In the genomic region with DNA sequence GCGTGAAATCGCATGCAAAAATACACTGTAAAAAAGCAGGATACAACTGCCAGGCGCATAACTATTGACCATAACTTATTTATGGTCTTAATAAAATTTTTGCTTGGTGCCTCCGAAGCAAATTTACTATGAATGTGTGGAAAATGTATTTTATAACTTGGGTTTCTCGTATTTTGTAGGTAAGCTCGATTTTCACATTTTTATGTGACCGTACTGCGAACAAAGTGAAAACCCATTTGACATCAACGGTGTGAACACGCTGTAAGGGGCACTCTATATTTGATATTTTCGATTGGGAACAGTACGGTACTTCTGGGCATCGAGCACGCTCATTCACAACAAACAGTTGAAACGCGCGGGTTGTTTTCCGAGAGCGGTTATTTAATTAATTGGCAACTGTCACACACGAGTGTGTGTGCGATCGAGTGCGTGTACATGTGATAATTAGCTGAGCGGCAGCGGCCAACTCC, we compare ENCODE assay signal across 1 fruit fly cellular context.
A peak's percentile ranks its signal among the peaks of the same experiment; 100 is the strongest.
TF ChIP-seq lines count a peak whose summit lies in the region.

A gene (minus strand): TSS at position 156 of the 470 bp plus-strand sequence.
A gene (plus strand): TSS at position 300 of the 470 bp plus-strand sequence.

TF ChIP-seq in whole organism, embryonic, 481 proteins besides CTCF, POLR2A, EP300 and RAD21 (continued from another document and continues in another):
- TF ChIP-seq Awh (GFP tag; IDR thresholded peaks at IDR 0.05; lab: Robert Waterston, UW) (0 out of 2 replicates have a peak, but pooled peaks have one; percentile 17), CG14710 (tag; optimal IDR thresholded peaks at IDR 0.05; lab: Kevin White, UChicago) (peak; percentile 94), E2f2 (GFP tag; IDR thresholded peaks at IDR 0.05; lab: Robert Waterston, UW) (peak; percentile 63), pros (GFP tag; optimal IDR thresholded peaks at IDR 0.05; lab: Kevin White, UChicago) (no peak), aop (GFP tag; IDR thresholded peaks at IDR 0.05; lab: Robert Waterston, UW) (no peak), br (optimal IDR thresholded peaks at IDR 0.05; lab: Kevin White, UChicago) (no peak), CG5953 (GFP tag; IDR thresholded peaks at IDR 0.05; lab: Robert Waterston, UW) (no peak; the same call in none of the 2 replicates), bbx (GFP tag; IDR thresholded peaks at IDR 0.05; lab: Robert Waterston, UW; ENCODE audit: partially characterized antibody) (peak; percentile 45; the same call in 1 of the 2 replicates), Dp (GFP tag; optimal IDR thresholded peaks at IDR 0.05; lab: Kevin White, UChicago) (peak; percentile 49), CG10274 (GFP tag; optimal IDR thresholded peaks at IDR 0.05; lab: Kevin White, UChicago) (peak; percentile 2), gcm2 (GFP tag; optimal IDR thresholded peaks at IDR 0.05; lab: Kevin White, UChicago) (peak; percentile 86), Kr (GFP tag; optimal IDR thresholded peaks at IDR 0.05; lab: Kevin White, UChicago) (no peak), CG10209 (GFP tag; optimal IDR thresholded peaks at IDR 0.05; lab: Kevin White, UChicago) (peak; percentile 84), Rfx (GFP tag; IDR thresholded peaks at IDR 0.05; lab: Robert Waterston, UW) (peak; percentile 91), Dref (GFP tag; IDR thresholded peaks at IDR 0.05; lab: Robert Waterston, UW) (peak; percentile 44), CG11504 (tag; optimal IDR thresholded peaks at IDR 0.05; lab: Kevin White, UChicago) (peak; percentile 85), Side (GFP tag; optimal IDR thresholded peaks at IDR 0.05; lab: Kevin White, UChicago) (peak; percentile 89), CG10959 (GFP tag; IDR thresholded peaks at IDR 0.05; lab: Robert Waterston, UW) (peak; percentile 73), danr (GFP tag; IDR thresholded peaks at IDR 0.05; lab: Robert Waterston, UW) (peak; percentile 73; the same call in 1 of the 2 replicates), CG17568 (GFP tag; optimal IDR thresholded peaks at IDR 0.05; lab: Kevin White, UChicago) (no peak), CG15601 (tag; optimal IDR thresholded peaks at IDR 0.05; lab: Kevin White, UChicago) (peak; percentile 83), prd (optimal IDR thresholded peaks at IDR 0.05; lab: Kevin White, UChicago) (no peak), prd (GFP tag; IDR thresholded peaks at IDR 0.05; lab: Robert Waterston, UW) (peak; percentile 92), en (GFP tag; optimal IDR thresholded peaks at IDR 0.05; lab: Kevin White, UChicago) (peak; percentile 73), CG12071 (GFP tag; optimal IDR thresholded peaks at IDR 0.05; lab: Kevin White, UChicago) (peak; percentile 17), CG1603 (tag; optimal IDR thresholded peaks at IDR 0.05; lab: Kevin White, UChicago) (peak; percentile 83), nerfin-1 (tag; optimal IDR thresholded peaks at IDR 0.05; lab: Kevin White, UChicago) (peak; percentile 72), croc (GFP tag; conservative IDR thresholded peaks at IDR 0.05; lab: Robert Waterston, UW) (peak; percentile 82), bsh (GFP tag; optimal IDR thresholded peaks at IDR 0.05; lab: Kevin White, UChicago) (peak in 1 of 2 experiments; percentile 74), CG9932 (GFP tag; IDR thresholded peaks at IDR 0.05; lab: Robert Waterston, UW) (peak; percentile 91), Chrac-16 (GFP tag; optimal IDR thresholded peaks at IDR 0.05; lab: Kevin White, UChicago) (peak; percentile 91), nerfin-2 (GFP tag; IDR thresholded peaks at IDR 0.05; lab: Robert Waterston, UW; ENCODE audit: partially characterized antibody) (peak; percentile 43; the same call in 1 of the 2 replicates), CG8089 (GFP tag; optimal IDR thresholded peaks at IDR 0.05; lab: Kevin White, UChicago) (peak; percentile 87), CG1024 (GFP tag; IDR thresholded peaks at IDR 0.05; lab: Robert Waterston, UW) (no peak; the same call in none of the 2 replicates), hbn (GFP tag; IDR thresholded peaks at IDR 0.05; lab: Robert Waterston, UW; ENCODE audit: partially characterized antibody) (no peak), chinmo (GFP tag; IDR thresholded peaks at IDR 0.05; lab: Robert Waterston, UW; ENCODE audit: partially characterized antibody) (peak; percentile 88; the same call in 2 of the 4 replicates), CG17829 (tag; optimal IDR thresholded peaks at IDR 0.05; lab: Kevin White, UChicago) (peak; percentile 89), psq (GFP tag; optimal IDR thresholded peaks at IDR 0.05; lab: Kevin White, UChicago) (peak; percentile 50), CG17612 (GFP tag; IDR thresholded peaks at IDR 0.05; lab: Robert Waterston, UW) (no peak), B-H2 (GFP tag; optimal IDR thresholded peaks at IDR 0.05; lab: Kevin White, UChicago) (peak; percentile 54), CG30431 (GFP tag; optimal IDR thresholded peaks at IDR 0.05; lab: Kevin White, UChicago) (peak; percentile 89), CG7839 (tag; optimal IDR thresholded peaks at IDR 0.05; lab: Kevin White, UChicago) (peak; percentile 86), CG32772 (GFP tag; IDR thresholded peaks at IDR 0.05; lab: Robert Waterston, UW) (peak; percentile 86), CG10979 (tag; optimal IDR thresholded peaks at IDR 0.05; lab: Kevin White, UChicago) (peak; percentile 71), Camta (GFP tag; optimal IDR thresholded peaks at IDR 0.05; lab: Kevin White, UChicago) (peak; percentile 85), CG17802 (tag; optimal IDR thresholded peaks at IDR 0.05; lab: Kevin White, UChicago) (peak; percentile 87), odd (GFP tag; optimal IDR thresholded peaks at IDR 0.05; lab: Kevin White, UChicago) (peak; percentile 47), NC2β (GFP tag; optimal IDR thresholded peaks at IDR 0.05; lab: Kevin White, UChicago) (peak; percentile 82), Stat92E (GFP tag; optimal IDR thresholded peaks at IDR 0.05; lab: Kevin White, UChicago) (peak in 1 of 3 experiments; percentile 70), CG6689 (GFP tag; IDR thresholded peaks at IDR 0.05; lab: Robert Waterston, UW) (peak; percentile 79), Lim3 (GFP tag; IDR thresholded peaks at IDR 0.05; lab: Robert Waterston, UW) (no peak; the same call in 1 of the 2 replicates), onecut (GFP tag; IDR thresholded peaks at IDR 0.05; lab: Robert Waterston, UW) (peak; percentile 66), CG13775 (GFP tag; optimal IDR thresholded peaks at IDR 0.05; lab: Kevin White, UChicago) (peak; percentile 92), CG12659 (GFP tag; optimal IDR thresholded peaks at IDR 0.05; lab: Kevin White, UChicago) (peak; percentile 90), E2f1 (GFP tag; IDR thresholded peaks at IDR 0.05; lab: Robert Waterston, UW) (peak; percentile 88), fd96Cb (tag; optimal IDR thresholded peaks at IDR 0.05; lab: Kevin White, UChicago) (peak; percentile 78), amos (GFP tag; IDR thresholded peaks at IDR 0.05; lab: Robert Waterston, UW; ENCODE audit: partially characterized antibody) (peak; percentile 39), Pdp1 (GFP tag; optimal IDR thresholded peaks at IDR 0.05; lab: Kevin White, UChicago) (peak; percentile 90 to 94), CG10565 (GFP tag; optimal IDR thresholded peaks at IDR 0.05; lab: Kevin White, UChicago) (peak; percentile 6), Dip2 (GFP tag; IDR thresholded peaks at IDR 0.05; lab: Robert Waterston, UW) (no peak), CG4424 (GFP tag; optimal IDR thresholded peaks at IDR 0.05; lab: Kevin White, UChicago) (peak; percentile 86), vvl (GFP tag; IDR thresholded peaks at IDR 0.05; lab: Robert Waterston, UW) (peak; percentile 91), Poxn (GFP tag; IDR thresholded peaks at IDR 0.05; lab: Robert Waterston, UW) (peak; percentile 44; the same call in 1 of the 2 replicates), HLH54F (GFP tag; optimal IDR thresholded peaks at IDR 0.05; lab: Kevin White, UChicago) (peak; percentile 95), zfh2 (GFP tag; optimal IDR thresholded peaks at IDR 0.05; lab: Kevin White, UChicago) (peak; percentile 94), Lpt (GFP tag; optimal IDR thresholded peaks at IDR 0.05; lab: Kevin White, UChicago) (no peak), twi (tag; optimal IDR thresholded peaks at IDR 0.05; lab: Kevin White, UChicago) (peak; percentile 74), az2 (GFP tag; optimal IDR thresholded peaks at IDR 0.05; lab: Kevin White, UChicago) (peak; percentile 86), B-H1 (GFP tag; IDR thresholded peaks at IDR 0.05; lab: Robert Waterston, UW) (peak; percentile 63), Xrp1 (GFP tag; IDR thresholded peaks at IDR 0.05; lab: Robert Waterston, UW) (peak; percentile 80), CG1792 (GFP tag; optimal IDR thresholded peaks at IDR 0.05; lab: Kevin White, UChicago) (peak; percentile 88), CG12155 (GFP tag; optimal IDR thresholded peaks at IDR 0.05; lab: Kevin White, UChicago) (peak; percentile 89), CG8478 (optimal IDR thresholded peaks at IDR 0.05; lab: Kevin White, UChicago) (no peak), CG8281 (tag; optimal IDR thresholded peaks at IDR 0.05; lab: Kevin White, UChicago) (peak; percentile 50), Ets97D (GFP tag; optimal IDR thresholded peaks at IDR 0.05; lab: Kevin White, UChicago) (peak; percentile 89), lmd (GFP tag; IDR thresholded peaks at IDR 0.05; lab: Robert Waterston, UW) (peak; percentile 90), CG16815 (GFP tag; optimal IDR thresholded peaks at IDR 0.05; lab: Kevin White, UChicago) (peak; percentile 87), gfzf (GFP tag; optimal IDR thresholded peaks at IDR 0.05; lab: Kevin White, UChicago) (peak; percentile 99), Fer1 (GFP tag; optimal IDR thresholded peaks at IDR 0.05; lab: Kevin White, UChicago) (peak; percentile 59), CG12744 (GFP tag; optimal IDR thresholded peaks at IDR 0.05; lab: Kevin White, UChicago) (peak; percentile 76), inv (GFP tag; IDR thresholded peaks at IDR 0.05; lab: Robert Waterston, UW; ENCODE audit: partially characterized antibody) (no peak), CG17912 (GFP tag; optimal IDR thresholded peaks at IDR 0.05; lab: Kevin White, UChicago) (no peak), GATAe (GFP tag; conservative IDR thresholded peaks at IDR 0.05; lab: Robert Waterston, UW) (peak; percentile 27; the same call in 1 of the 2 replicates), Abd-B (GFP tag; optimal IDR thresholded peaks at IDR 0.05; lab: Kevin White, UChicago) (peak; percentile 92), dysf (GFP tag; IDR thresholded peaks at IDR 0.05; lab: Robert Waterston, UW) (peak; percentile 89), Usf (GFP tag; optimal IDR thresholded peaks at IDR 0.05; lab: Kevin White, UChicago) (peak; percentile 82), maf-S (GFP tag; optimal IDR thresholded peaks at IDR 0.05; lab: Kevin White, UChicago) (peak; percentile 90), Atf-2 (GFP tag; optimal IDR thresholded peaks at IDR 0.05; lab: Kevin White, UChicago) (peak; percentile 87), lbe (GFP tag; optimal IDR thresholded peaks at IDR 0.05; lab: Kevin White, UChicago) (peak; percentile 30), mam (GFP tag; optimal IDR thresholded peaks at IDR 0.05; lab: Kevin White, UChicago) (peak; percentile 96), NK7.1 (GFP tag; optimal IDR thresholded peaks at IDR 0.05; lab: Kevin White, UChicago) (peak; percentile 67), CG18619 (GFP tag; optimal IDR thresholded peaks at IDR 0.05; lab: Kevin White, UChicago) (peak; percentile 81), Hr51 (GFP tag; optimal IDR thresholded peaks at IDR 0.05; lab: Kevin White, UChicago) (peak; percentile 80 to 85), mirr (GFP tag; optimal IDR thresholded peaks at IDR 0.05; lab: Kevin White, UChicago) (peak; percentile 78), Six4 (GFP tag; optimal IDR thresholded peaks at IDR 0.05; lab: Kevin White, UChicago) (peak; percentile 67), MESR4 (GFP tag; optimal IDR thresholded peaks at IDR 0.05; lab: Kevin White, UChicago) (peak; percentile 39), CG13287 (GFP tag; IDR thresholded peaks at IDR 0.05; lab: Robert Waterston, UW; ENCODE audit: partially characterized antibody) (0 out of 2 replicates have a peak, but pooled peaks have one; percentile 36), CG6765 (GFP tag; optimal IDR thresholded peaks at IDR 0.05; lab: Kevin White, UChicago) (peak; percentile 61), Hsf (GFP tag; optimal IDR thresholded peaks at IDR 0.05; lab: Kevin White, UChicago) (peak; percentile 94), ATbp (GFP tag; optimal IDR thresholded peaks at IDR 0.05; lab: Kevin White, UChicago) (peak; percentile 48), slou (GFP tag; optimal IDR thresholded peaks at IDR 0.05; lab: Kevin White, UChicago) (peak; percentile 45), Rx (GFP tag; IDR thresholded peaks at IDR 0.05; lab: Robert Waterston, UW) (peak; percentile 72), YL-1 (GFP tag; optimal IDR thresholded peaks at IDR 0.05; lab: Kevin White, UChicago) (peak; percentile 93), CG31224 (GFP tag; IDR thresholded peaks at IDR 0.05; lab: Robert Waterston, UW) (peak; percentile 61), CG8388 (GFP tag; optimal IDR thresholded peaks at IDR 0.05; lab: Kevin White, UChicago) (peak; percentile 60), peb (GFP tag; IDR thresholded peaks at IDR 0.05; lab: Robert Waterston, UW) (peak; percentile 71), dmrt11E (tag; optimal IDR thresholded peaks at IDR 0.05; lab: Kevin White, UChicago) (peak; percentile 83), ap (GFP tag; IDR thresholded peaks at IDR 0.05; lab: Robert Waterston, UW) (peak; percentile 33; the same call in 1 of the 2 replicates), Ada2b (GFP tag; IDR thresholded peaks at IDR 0.05; lab: Robert Waterston, UW) (peak; percentile 78), sens (GFP tag; lab: Kevin White, UChicago) (peak; percentile 99), schlank (tag; optimal IDR thresholded peaks at IDR 0.05; lab: Kevin White, UChicago) (peak; percentile 53), bowl (GFP tag; IDR thresholded peaks at IDR 0.05; lab: Robert Waterston, UW) (peak; percentile 15; the same call in 1 of the 2 replicates), fu2 (GFP tag; optimal IDR thresholded peaks at IDR 0.05; lab: Kevin White, UChicago) (peak; percentile 93), zfh1 (GFP tag; IDR thresholded peaks at IDR 0.05; lab: Robert Waterston, UW) (peak; percentile 70; the same call in 2 of the 3 replicates), zf30C (GFP tag; optimal IDR thresholded peaks at IDR 0.05; lab: Kevin White, UChicago) (peak; percentile 97), ash1 (GFP tag; optimal IDR thresholded peaks at IDR 0.05; lab: Kevin White, UChicago) (peak; percentile 8), CG31365 (tag; optimal IDR thresholded peaks at IDR 0.05; lab: Kevin White, UChicago) (no peak), Blimp-1 (GFP tag; optimal IDR thresholded peaks at IDR 0.05; lab: Kevin White, UChicago) (peak; percentile 72), CG7963 (GFP tag; IDR thresholded peaks at IDR 0.05; lab: Robert Waterston, UW; ENCODE audit: partially characterized antibody) (no peak), gcm (GFP tag; optimal IDR thresholded peaks at IDR 0.05; lab: Kevin White, UChicago) (peak; percentile 34), CG12104 (GFP tag; optimal IDR thresholded peaks at IDR 0.05; lab: Kevin White, UChicago) (peak; percentile 63)
